Worm (Caenorhabditis elegans): Measurements from ENCODE around the gene K02G10.15.

The K02G10.15 gene

DNA sequence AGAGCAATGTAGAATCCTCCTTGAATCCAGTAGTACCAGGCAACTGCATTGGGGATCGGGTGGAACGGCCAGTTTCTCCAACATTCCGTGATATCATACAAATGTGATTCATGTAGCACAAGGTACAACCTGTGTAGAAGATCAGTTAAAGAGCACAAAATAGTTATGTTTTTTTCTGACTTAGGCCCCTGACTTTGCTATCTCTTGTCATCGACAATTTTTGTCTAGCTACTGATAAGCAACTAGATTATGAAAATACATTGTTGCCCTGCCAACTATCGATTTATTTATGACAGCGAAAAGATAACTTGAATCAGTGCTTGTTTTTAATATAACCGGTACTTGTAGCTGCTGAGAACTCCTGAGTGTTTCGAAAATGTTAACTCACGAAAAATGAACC lies 15.8 kb upstream of the K02G10.15 start:
- no peak for TF ChIP-seq pros-1 (tag; optimal IDR thresholded peaks at IDR 0.05)
- no peak for TF ChIP-seq elt-4 (tag; optimal IDR thresholded peaks at IDR 0.05)
- no peak for TF ChIP-seq ttx-3 (tag; optimal IDR thresholded peaks at IDR 0.05)
- TF ChIP-seq elt-2 (tag; optimal IDR thresholded peaks at IDR 0.05), result peak; percentile 83

DNA sequence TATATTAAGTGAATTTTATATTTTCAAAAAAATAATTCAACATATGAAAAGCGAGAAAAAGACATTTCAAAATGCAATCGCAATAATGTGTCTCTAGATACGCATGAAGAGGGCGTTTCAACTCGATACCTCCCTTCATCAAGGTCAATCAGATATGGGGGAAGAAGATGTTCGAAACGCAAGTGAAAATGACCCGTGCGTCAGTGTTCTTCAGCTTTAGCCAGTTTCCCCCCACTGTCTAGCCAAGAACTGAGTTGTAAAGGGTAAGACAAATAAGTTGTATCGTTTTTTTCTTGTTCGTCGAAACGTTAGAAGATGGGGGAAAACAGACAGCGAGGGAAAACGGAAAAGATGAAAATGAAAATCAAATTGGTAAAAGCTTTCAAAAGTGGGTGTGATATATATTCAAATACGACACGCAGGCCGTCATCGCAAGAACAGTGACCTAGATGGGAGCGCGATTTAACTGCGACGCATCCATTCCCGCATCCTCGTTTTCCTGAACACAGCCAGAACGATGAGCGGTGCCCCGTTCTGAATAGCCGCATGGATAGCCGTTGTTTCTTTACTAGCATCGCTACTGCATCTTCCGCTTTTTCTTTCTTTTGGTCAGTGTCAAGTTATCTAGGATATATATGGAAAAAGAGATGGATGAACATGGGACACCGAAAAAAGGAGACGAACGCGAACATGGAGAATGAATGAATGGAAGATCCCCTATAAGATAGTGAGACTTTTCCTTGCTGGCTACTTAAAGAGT lies 12.3 kb upstream of the K02G10.15 start:
- TF ChIP-seq K02D7.2 (tag; optimal IDR thresholded peaks at IDR 0.05) (no peak), hlh-8 (tag; optimal IDR thresholded peaks at IDR 0.05) (no peak), nhr-11 (tag; optimal IDR thresholded peaks at IDR 0.05) (no peak), C08G9.2 (tag; optimal IDR thresholded peaks at IDR 0.05) (no peak), lin-11 (tag; optimal IDR thresholded peaks at IDR 0.05) (no peak), ttx-3 (tag; optimal IDR thresholded peaks at IDR 0.05) (no peak), pha-4 (tag; optimal IDR thresholded peaks at IDR 0.05) (no peak), ceh-45 (GFP tag; IDR thresholded peaks at IDR 0.05) (no peak), nfya-1 (tag; optimal IDR thresholded peaks at IDR 0.05) (no peak), zip-5 (tag; optimal IDR thresholded peaks at IDR 0.05) (no peak), mec-3 (tag; optimal IDR thresholded peaks at IDR 0.05; ENCODE audit: borderline replicate concordance) (no peak), che-1 (tag; optimal IDR thresholded peaks at IDR 0.05) (no peak), odd-2 (tag; optimal IDR thresholded peaks at IDR 0.05) (no peak), ztf-16 (tag; optimal IDR thresholded peaks at IDR 0.05) (no peak)

DNA sequence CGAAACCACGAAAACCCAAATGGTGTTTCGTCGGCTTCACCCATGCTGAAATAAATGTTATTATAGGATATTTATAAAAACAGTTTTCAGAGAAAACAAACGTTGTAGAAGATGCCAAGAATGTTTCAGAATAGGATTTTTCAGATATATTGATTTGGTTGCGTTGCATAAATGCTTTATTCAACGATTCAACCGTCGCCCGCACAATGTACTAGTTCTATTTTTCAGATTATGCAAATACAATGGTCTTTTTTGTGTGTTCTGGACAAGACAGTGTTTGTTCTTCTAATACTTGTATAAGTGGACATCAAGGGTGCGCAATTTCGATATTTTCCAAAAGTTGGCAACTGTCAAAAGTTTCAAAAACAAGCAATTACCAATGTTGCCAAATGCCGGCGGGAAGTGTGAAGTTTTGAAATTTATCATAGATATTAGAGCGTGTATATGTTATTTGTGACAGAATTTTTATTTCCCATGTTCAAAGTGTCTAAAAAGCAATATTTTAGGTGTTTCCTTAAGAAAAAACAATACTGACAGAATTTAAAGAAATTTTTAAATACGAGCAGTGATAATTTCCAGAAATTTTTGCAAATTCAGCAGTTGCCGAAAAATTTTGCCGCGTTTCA lies 8.7 kb upstream of the K02G10.15 start, which contains the start of gene K02G10.5:
Gene K02G10.5, minus strand, starts transcription at position 51 of the 626 bp plus-strand sequence.
- TF ChIP-seq mec-3 (tag; optimal IDR thresholded peaks at IDR 0.05; ENCODE audit: borderline replicate concordance) (no peak), fkh-10 (GFP tag; optimal IDR thresholded peaks at IDR 0.05) (no peak), unc-86 (tag; optimal IDR thresholded peaks at IDR 0.05) (no peak), ceh-48 (tag; optimal IDR thresholded peaks at IDR 0.05) (no peak), ets-4 (tag; optimal IDR thresholded peaks at IDR 0.05) (no peak), nhr-232 (tag; optimal IDR thresholded peaks at IDR 0.05) (no peak), sox-2 (GFP tag; IDR thresholded peaks at IDR 0.05) (no peak), sdc-2 (tag; optimal IDR thresholded peaks at IDR 0.05) (no peak), hlh-30 (tag; optimal IDR thresholded peaks at IDR 0.05; ENCODE audit: insufficient read depth) (no peak), K02D7.2 (tag; optimal IDR thresholded peaks at IDR 0.05) (no peak), dve-1 (tag; optimal IDR thresholded peaks at IDR 0.05) (no peak), hlh-15 (tag; optimal IDR thresholded peaks at IDR 0.05) (no peak), T23F11.4 (GFP tag; optimal IDR thresholded peaks at IDR 0.05) (no peak)

DNA sequence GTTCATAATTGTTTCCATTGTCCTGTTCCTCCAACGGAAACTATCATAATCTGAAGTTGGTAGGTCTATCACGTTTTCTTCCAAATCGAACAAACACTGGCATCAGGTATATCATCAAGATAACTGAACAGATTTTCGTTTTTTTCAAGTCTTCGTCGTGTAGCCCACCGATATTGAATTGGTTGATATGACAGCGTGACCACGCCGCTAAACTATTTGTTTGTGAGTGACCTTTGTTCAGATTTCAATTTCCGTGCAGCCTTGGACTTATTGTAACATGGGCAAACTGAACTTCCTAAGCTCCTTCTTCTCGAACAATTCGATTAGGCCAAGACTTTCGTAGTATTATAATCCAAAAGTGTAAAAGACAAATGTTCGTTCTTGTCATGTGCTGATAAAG lies 3.1 kb upstream of the K02G10.15 start:
- TF ChIP-seq fax-1 (tag; optimal IDR thresholded peaks at IDR 0.05), result no peak
- no peak for TF ChIP-seq unc-42 (tag; optimal IDR thresholded peaks at IDR 0.05)
- TF ChIP-seq ref-2 (tag; optimal IDR thresholded peaks at IDR 0.05), result no peak
- no peak for TF ChIP-seq rnt-1 (tag; optimal IDR thresholded peaks at IDR 0.05)
- TF ChIP-seq ceh-19 (GFP tag; optimal IDR thresholded peaks at IDR 0.05), result no peak
- TF ChIP-seq hlh-15 (tag; optimal IDR thresholded peaks at IDR 0.05), result no peak
- no peak for TF ChIP-seq unc-3 (GFP tag; conservative IDR thresholded peaks at IDR 0.05)
- TF ChIP-seq unc-3 (tag; optimal IDR thresholded peaks at IDR 0.05), result no peak
- TF ChIP-seq syd-9 (tag; optimal IDR thresholded peaks at IDR 0.05), result no peak
- no peak for TF ChIP-seq K02D7.2 (tag; optimal IDR thresholded peaks at IDR 0.05)
- TF ChIP-seq sox-4 (tag; optimal IDR thresholded peaks at IDR 0.05), result no peak
- TF ChIP-seq C08G9.2 (tag; optimal IDR thresholded peaks at IDR 0.05), result no peak
- TF ChIP-seq pros-1 (tag; optimal IDR thresholded peaks at IDR 0.05), result no peak
